Worm (Caenorhabditis elegans): ENCODE data around the gene slcr-46.1.

The slcr-46.1 gene

ce11 chrX:4626891-4627290, 5.3 kb upstream of the slcr-46.1 start:
- TF ChIP-seq nhr-129 (tag; optimal IDR thresholded peaks at IDR 0.05): no peak
- no peak for TF ChIP-seq mdl-1 (tag; optimal IDR thresholded peaks at IDR 0.05)
- TF ChIP-seq elt-3 (tag; optimal IDR thresholded peaks at IDR 0.05): no peak
- TF ChIP-seq peb-1 (tag; optimal IDR thresholded peaks at IDR 0.05): no peak
- no peak for TF ChIP-seq lin-13 (GFP tag; optimal IDR thresholded peaks at IDR 0.05)
- TF ChIP-seq skn-1 (tag; optimal IDR thresholded peaks at IDR 0.05): no peak
- TF ChIP-seq snpc-4 (tag; optimal IDR thresholded peaks at IDR 0.05): no peak
- no peak for TF ChIP-seq nhr-6 (tag; optimal IDR thresholded peaks at IDR 0.05)
- no peak for TF ChIP-seq mbf-1 (tag; optimal IDR thresholded peaks at IDR 0.05)
- TF ChIP-seq nhr-21 (tag; optimal IDR thresholded peaks at IDR 0.05): no peak

ce11 chrX:4628350-4628749, 3.8 kb upstream of the slcr-46.1 start:
- TF ChIP-seq fos-1 (tag; optimal IDR thresholded peaks at IDR 0.05) (no peak), nhr-11 (tag; optimal IDR thresholded peaks at IDR 0.05) (no peak), nhr-77 (tag; optimal IDR thresholded peaks at IDR 0.05) (no peak), ceh-16 (tag; optimal IDR thresholded peaks at IDR 0.05) (no peak), ztf-4 (tag; optimal IDR thresholded peaks at IDR 0.05) (no peak), aly-2 (tag; optimal IDR thresholded peaks at IDR 0.05) (no peak), unc-62 (GFP tag; optimal IDR thresholded peaks at IDR 0.05) (no peak), nhr-21 (tag; optimal IDR thresholded peaks at IDR 0.05) (no peak), elt-1 (tag; optimal IDR thresholded peaks at IDR 0.05) (no peak)

- TF ChIP-seq crh-2 (tag; optimal IDR thresholded peaks at IDR 0.05): peak; percentile 2
- no peak for TF ChIP-seq F13H6.1 (tag; optimal IDR thresholded peaks at IDR 0.05)
- TF ChIP-seq C34F6.9 (tag; optimal IDR thresholded peaks at IDR 0.05): peak; percentile 23
Observed at ce11 chrX:4628817-4629575, 3.2 kb upstream of the slcr-46.1 start.

- TF ChIP-seq C34F6.9 (tag; optimal IDR thresholded peaks at IDR 0.05) (peak; percentile 68), sma-9 (GFP tag; optimal IDR thresholded peaks at IDR 0.05) (peak; percentile 66), sma-9 (tag; optimal IDR thresholded peaks at IDR 0.05) (no peak), lsy-2 (tag; optimal IDR thresholded peaks at IDR 0.05) (peak; percentile 28 to 54), mdl-1 (tag; optimal IDR thresholded peaks at IDR 0.05) (peak in 1 of 2 experiments; percentile 55), lin-11 (tag; optimal IDR thresholded peaks at IDR 0.05) (peak; percentile 43), nhr-129 (tag; optimal IDR thresholded peaks at IDR 0.05) (peak; percentile 57), F13H6.1 (tag; optimal IDR thresholded peaks at IDR 0.05) (peak; percentile 64), nhr-10 (tag; optimal IDR thresholded peaks at IDR 0.05) (no peak), unc-55 (GFP tag; optimal IDR thresholded peaks at IDR 0.05) (peak; percentile 43), lin-13 (GFP tag; optimal IDR thresholded peaks at IDR 0.05) (peak; percentile 16), Y55F3AM.14 (GFP tag; optimal IDR thresholded peaks at IDR 0.05) (no peak), ztf-11 (tag; optimal IDR thresholded peaks at IDR 0.05) (no peak)
Observed at ce11 chrX:4635643-4636042, 3.5 kb downstream of the slcr-46.1 start.

ce11 chrX:4636143-4636542, 4.0 kb downstream of the slcr-46.1 start:
- TF ChIP-seq elt-1 (tag; optimal IDR thresholded peaks at IDR 0.05) (no peak), nhr-237 (tag; optimal IDR thresholded peaks at IDR 0.05) (no peak), nhr-11 (tag; optimal IDR thresholded peaks at IDR 0.05) (no peak), sma-9 (GFP tag; optimal IDR thresholded peaks at IDR 0.05) (peak; percentile 29), sma-9 (tag; optimal IDR thresholded peaks at IDR 0.05) (no peak), fos-1 (tag; optimal IDR thresholded peaks at IDR 0.05) (peak; percentile 47), nhr-10 (tag; optimal IDR thresholded peaks at IDR 0.05) (no peak), ztf-4 (tag; optimal IDR thresholded peaks at IDR 0.05) (no peak), ceh-16 (tag; optimal IDR thresholded peaks at IDR 0.05) (no peak)

- TF ChIP-seq egl-27 (tag; optimal IDR thresholded peaks at IDR 0.05) (no peak), nhr-77 (tag; optimal IDR thresholded peaks at IDR 0.05) (no peak), fos-1 (tag; optimal IDR thresholded peaks at IDR 0.05) (no peak)
Observed at ce11 chrX:4636821-4637220, 4.7 kb downstream of the slcr-46.1 start, which contains the start of gene hosl-1. Gene hosl-1, plus strand, starts transcription at chrX:4637121.

Measured in whole organism, L2 larva.